Fruit fly (Drosophila melanogaster) whole organism, adult: ENCODE results near the gene CG11694.

Experiments used
- CG33017 ChIP-seq: fragments of 200-800 bp; sonication (Bioruptor generic); optimal IDR thresholded peaks from 2 replicates; lab custom pipeline; 2018; ENCODE audit warnings: missing biosample characterization, mild to moderate bottlenecking, missing genetic modification characterization, moderate library complexity
- Mnt ChIP-seq: fragments of 200-800 bp; sonication (Bioruptor generic); optimal IDR thresholded peaks from 2 replicates; lab custom pipeline; 2016; ENCODE audit warnings: missing biosample characterization, mild to moderate bottlenecking, missing genetic modification characterization

DNA sequence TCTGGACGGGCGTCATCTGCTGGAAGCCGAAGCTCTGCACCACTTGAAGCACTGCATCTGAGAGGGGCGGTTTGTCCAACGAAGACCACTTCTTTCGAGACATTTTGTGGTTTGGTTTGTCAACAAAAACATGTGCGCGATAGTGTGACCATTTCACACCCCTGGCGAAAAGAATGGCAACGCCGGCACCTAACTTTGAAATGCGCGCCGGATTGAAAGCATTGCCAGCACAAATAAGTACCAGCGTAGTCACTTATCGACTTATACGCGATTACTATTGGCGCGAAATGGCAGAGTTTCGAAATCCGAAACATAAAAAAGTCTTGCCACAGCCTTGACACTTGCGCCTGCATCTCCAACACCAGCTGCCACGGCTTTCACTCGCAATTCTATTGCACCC lies 42.2 kb downstream of the CG11694 start, which contains the start of gene CG9630:
- TF ChIP-seq CG33017 (tag; lab: Kevin White, UChicago) (no peak), Mnt (GFP tag; lab: Kevin White, UChicago) (peak; percentile 100)
